Fruit fly (Drosophila melanogaster): ENCODE measurements around the gene CG12229.
A peak's percentile ranks its signal among the peaks of the same experiment; 100 is the strongest.

CG12229 gene

DNA sequence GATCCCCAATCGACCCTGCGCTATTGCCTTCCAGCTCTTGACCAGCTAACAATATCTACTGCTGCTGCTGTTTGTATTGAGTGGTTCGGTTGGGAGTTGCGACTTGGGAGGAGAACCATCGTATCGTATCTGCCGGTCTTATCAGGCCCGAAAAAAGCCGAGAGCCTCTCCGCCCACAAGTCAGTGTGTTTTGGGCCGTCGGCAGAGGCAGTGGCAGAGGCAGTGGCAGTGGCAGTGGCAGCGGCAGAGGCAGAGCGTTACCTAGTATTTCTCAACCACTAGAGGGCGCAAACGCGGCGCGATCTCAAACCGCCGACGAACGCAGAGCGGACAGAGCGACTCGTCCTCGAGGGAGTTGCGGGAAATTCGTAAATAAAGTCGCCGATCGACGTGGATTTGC, 33.9 kb upstream of the CG12229 start, which contains the start of gene SecCl (continued):
- TF ChIP-seq prd (optimal IDR thresholded peaks at IDR 0.05) (no peak), prd (GFP tag; IDR thresholded peaks at IDR 0.05) (no peak), CG14860 (GFP tag; IDR thresholded peaks at IDR 0.05; ENCODE audit: partially characterized antibody) (no peak), CG2116 (GFP tag; optimal IDR thresholded peaks at IDR 0.05) (no peak), CG13894 (tag; optimal IDR thresholded peaks at IDR 0.05) (peak; percentile 90), Jarid2 (GFP tag; optimal IDR thresholded peaks at IDR 0.05) (no peak), CG31224 (GFP tag; IDR thresholded peaks at IDR 0.05) (no peak), her (GFP tag; optimal IDR thresholded peaks at IDR 0.05) (no peak), CG2678 (tag; optimal IDR thresholded peaks at IDR 0.05) (no peak), Bgb (GFP tag; IDR thresholded peaks at IDR 0.05; ENCODE audit: partially characterized antibody) (no peak), NFAT (GFP tag; IDR thresholded peaks at IDR 0.05) (no peak), Doc3 (GFP tag; IDR thresholded peaks at IDR 0.05; ENCODE audit: partially characterized antibody) (no peak), CG9609 (GFP tag; optimal IDR thresholded peaks at IDR 0.05) (no peak), Nf-YB (GFP tag; optimal IDR thresholded peaks at IDR 0.05) (no peak), nerfin-1 (tag; optimal IDR thresholded peaks at IDR 0.05) (no peak), lab (GFP tag; optimal IDR thresholded peaks at IDR 0.05) (peak; percentile 23), CG5180 (GFP tag; optimal IDR thresholded peaks at IDR 0.05) (peak; percentile 87), bowl (GFP tag; IDR thresholded peaks at IDR 0.05) (0 out of 2 replicates have a peak, but pooled peaks have one; percentile 5), Adf1 (GFP tag; IDR thresholded peaks at IDR 0.05) (peak; percentile 97), sug (tag; optimal IDR thresholded peaks at IDR 0.05) (peak; percentile 44), shn (GFP tag; optimal IDR thresholded peaks at IDR 0.05) (no peak), Atf6 (GFP tag; IDR thresholded peaks at IDR 0.05) (no peak), z (GFP tag; IDR thresholded peaks at IDR 0.05) (peak; percentile 63; the same call in 1 of the 3 replicates), nau (GFP tag; optimal IDR thresholded peaks at IDR 0.05) (no peak), C15 (GFP tag; IDR thresholded peaks at IDR 0.05) (0 out of 3 replicates have a peak, but pooled peaks have one; percentile 4), aop (GFP tag; IDR thresholded peaks at IDR 0.05) (0 out of 2 replicates have a peak, but pooled peaks have one; percentile 11), ems (GFP tag; optimal IDR thresholded peaks at IDR 0.05) (no peak), CG2199 (GFP tag; IDR thresholded peaks at IDR 0.05) (no peak)

DNA sequence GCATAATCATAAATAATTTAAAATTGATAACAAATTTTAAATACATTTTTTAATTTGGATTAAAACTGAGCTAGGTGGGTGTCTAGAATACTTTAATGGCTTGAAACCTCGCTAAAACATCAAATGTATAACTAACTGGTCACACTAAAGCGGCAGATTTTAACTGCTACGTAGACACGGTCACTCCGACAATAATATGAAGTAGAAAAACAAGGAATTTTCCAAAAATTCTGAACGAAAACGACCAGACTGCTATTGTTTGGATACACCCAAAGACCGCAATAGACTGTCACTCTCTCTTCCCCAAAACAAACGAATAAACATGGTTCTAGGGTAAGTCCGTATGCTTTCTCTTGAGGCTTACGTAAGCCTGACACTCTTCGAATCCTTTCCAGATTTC, 29.6 kb upstream of the CG12229 start, which contains the start of gene QIL1:
QIL1 (plus strand) TSS at position 142 of the 400 bp plus-strand sequence.
- TF ChIP-seq CG6654 (GFP tag; optimal IDR thresholded peaks at IDR 0.05) (no peak), ftz-f1 (GFP tag; optimal IDR thresholded peaks at IDR 0.05) (no peak), tap (tag; optimal IDR thresholded peaks at IDR 0.05) (no peak), CG34224 (GFP tag; IDR thresholded peaks at IDR 0.05; ENCODE audit: partially characterized antibody) (no peak), disco-r (GFP tag; optimal IDR thresholded peaks at IDR 0.05) (no peak), Nf-YB (GFP tag; optimal IDR thresholded peaks at IDR 0.05) (no peak), CG9797 (GFP tag; optimal IDR thresholded peaks at IDR 0.05) (peak; percentile 83), Xbp1 (GFP tag; optimal IDR thresholded peaks at IDR 0.05) (no peak), pita (GFP tag; optimal IDR thresholded peaks at IDR 0.05) (peak; percentile 89), gsb-n (tag; optimal IDR thresholded peaks at IDR 0.05) (no peak), CG13123 (GFP tag; optimal IDR thresholded peaks at IDR 0.05) (no peak), C15 (GFP tag; IDR thresholded peaks at IDR 0.05) (no peak), unc-4 (GFP tag; IDR thresholded peaks at IDR 0.05; ENCODE audit: partially characterized antibody) (no peak), B-H2 (GFP tag; optimal IDR thresholded peaks at IDR 0.05) (no peak), CG11560 (tag; IDR thresholded peaks at IDR 0.05) (no peak), Drgx (GFP tag; IDR thresholded peaks at IDR 0.05) (no peak), Optix (GFP tag; IDR thresholded peaks at IDR 0.05) (no peak), NC2β (GFP tag; optimal IDR thresholded peaks at IDR 0.05) (no peak), klu (GFP tag; IDR thresholded peaks at IDR 0.05) (no peak), lbe (GFP tag; optimal IDR thresholded peaks at IDR 0.05) (no peak), tin (GFP tag; optimal IDR thresholded peaks at IDR 0.05) (no peak), CG17612 (GFP tag; IDR thresholded peaks at IDR 0.05) (no peak), CG33213 (GFP tag; optimal IDR thresholded peaks at IDR 0.05) (peak; percentile 26), ci (GFP tag; IDR thresholded peaks at IDR 0.05) (no peak), sima (GFP tag; optimal IDR thresholded peaks at IDR 0.05) (no peak), nerfin-2 (GFP tag; IDR thresholded peaks at IDR 0.05; ENCODE audit: partially characterized antibody) (no peak)
